Worm (Caenorhabditis elegans) whole organism, L4/young adult: ENCODE results near the gene abf-4.

Experiments
- W03F9.2 ChIP-seq: fragments of 150-350 bp; optimal IDR thresholded peaks from 2 replicates; lab custom pipeline; 2014; ENCODE audit warnings: missing biosample characterization, missing genetic modification characterization
- dao-5 ChIP-seq: sonication (generic microtip); optimal IDR thresholded peaks from 2 replicates; lab custom pipeline; 2016; ENCODE audit warnings: missing genotype, missing genetic modification characterization, moderate library complexity, missing compliant biosample characterization
- him-1 ChIP-seq: sonication (generic microtip); optimal IDR thresholded peaks from 2 replicates; lab custom pipeline; 2016; ENCODE audit warnings: missing genotype, missing genetic modification reagents, missing genetic modification characterization, missing compliant biosample characterization

DNA sequence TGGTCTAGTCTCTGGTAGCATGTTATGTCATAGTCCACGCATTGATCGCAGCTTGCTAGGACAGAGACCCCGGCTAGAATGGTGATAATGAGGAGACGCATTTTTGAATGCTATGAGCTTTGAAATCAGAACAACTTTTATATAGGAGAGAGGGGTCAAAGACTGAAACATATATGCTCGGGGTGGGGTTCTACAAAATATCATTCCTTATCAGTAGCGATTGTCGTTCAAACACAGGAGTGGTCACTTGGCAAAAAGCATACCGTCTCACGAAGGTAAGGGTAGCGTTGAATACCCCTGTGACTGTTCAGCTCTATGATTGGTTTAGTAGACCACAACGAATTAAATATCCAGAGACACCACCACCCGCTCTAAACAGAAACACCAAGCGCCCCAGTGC lies 38.9 kb upstream of the abf-4 start, which contains the start of gene F46B3.1:
- TF ChIP-seq dao-5 (tag; lab: Kevin White, UChicago) (no peak), him-1 (tag; lab: Kevin White, UChicago) (no peak), W03F9.2 (no peak)
